Worm (Caenorhabditis elegans): ENCODE results near the gene thn-4.

Gene thn-4

DNA sequence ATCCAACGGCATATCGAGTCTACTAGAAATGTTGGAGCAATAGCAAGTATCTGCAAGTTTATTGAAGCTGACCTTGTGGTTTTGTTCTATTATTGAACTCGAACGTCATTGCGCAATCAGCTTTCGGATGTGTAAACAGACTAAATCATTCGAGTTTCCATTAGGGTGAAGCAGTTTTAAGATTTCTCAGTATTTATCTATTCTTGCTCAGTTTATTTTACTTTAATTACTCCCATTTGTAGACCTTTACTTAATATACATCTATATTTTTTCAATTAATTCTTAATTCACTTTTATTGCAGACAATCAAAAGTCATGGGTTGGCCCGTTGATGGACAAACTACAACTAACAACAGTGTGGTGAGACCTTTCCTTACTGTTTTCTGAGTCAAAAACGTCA, 9.4 kb upstream of the thn-4 start, which contains the start of gene F09C6.14:
Gene F09C6.14, plus strand, starts transcription at position 301 of the 400 bp plus-strand sequence.
- TF ChIP-seq scrt-1 (GFP tag; IDR thresholded peaks at IDR 0.05): no peak
- no peak for TF ChIP-seq B0310.2 (tag; optimal IDR thresholded peaks at IDR 0.05)
- TF ChIP-seq tbx-37 (GFP tag; conservative IDR thresholded peaks at IDR 0.05): no peak
- no peak for TF ChIP-seq ets-7 (tag; optimal IDR thresholded peaks at IDR 0.05)
- no peak for TF ChIP-seq tbx-11 (GFP tag; IDR thresholded peaks at IDR 0.05)
- TF ChIP-seq hmbx-1 (tag; optimal IDR thresholded peaks at IDR 0.05): no peak
- no peak for TF ChIP-seq flt-1 (GFP tag; IDR thresholded peaks at IDR 0.05)
- no peak for TF ChIP-seq ceh-36 (tag; optimal IDR thresholded peaks at IDR 0.05)
- no peak for TF ChIP-seq sea-1 (GFP tag; conservative IDR thresholded peaks at IDR 0.05)
- no peak for TF ChIP-seq hmg-4 (GFP tag; optimal IDR thresholded peaks at IDR 0.05)
- TF ChIP-seq tra-4 (tag; optimal IDR thresholded peaks at IDR 0.05): no peak
- TF ChIP-seq ama-1 (optimal IDR thresholded peaks at IDR 0.05): no peak
- TF ChIP-seq hnd-1 (tag; optimal IDR thresholded peaks at IDR 0.05): no peak
- no peak for TF ChIP-seq aly-1 (tag; optimal IDR thresholded peaks at IDR 0.05)
- TF ChIP-seq ceh-13 (GFP tag; optimal IDR thresholded peaks at IDR 0.05): no peak

ce11 chrV:16880054-16880453, 8.8 kb upstream of the thn-4 start, which contains the start of gene F09C6.3:
TSS of gene F09C6.3 (minus strand) at chrV:16880154.
- TF ChIP-seq scrt-1 (GFP tag; IDR thresholded peaks at IDR 0.05) (no peak), ets-7 (tag; optimal IDR thresholded peaks at IDR 0.05) (no peak), sea-1 (GFP tag; conservative IDR thresholded peaks at IDR 0.05) (no peak), tbx-37 (GFP tag; conservative IDR thresholded peaks at IDR 0.05) (no peak), ceh-36 (tag; optimal IDR thresholded peaks at IDR 0.05) (no peak), hnd-1 (tag; optimal IDR thresholded peaks at IDR 0.05) (no peak), tra-4 (tag; optimal IDR thresholded peaks at IDR 0.05) (no peak), B0310.2 (tag; optimal IDR thresholded peaks at IDR 0.05) (no peak), ceh-13 (GFP tag; optimal IDR thresholded peaks at IDR 0.05) (no peak), hmg-4 (GFP tag; optimal IDR thresholded peaks at IDR 0.05) (no peak), flt-1 (GFP tag; IDR thresholded peaks at IDR 0.05) (no peak), aly-1 (tag; optimal IDR thresholded peaks at IDR 0.05) (no peak), pes-1 (GFP tag; IDR thresholded peaks at IDR 0.05) (no peak), tbx-11 (GFP tag; IDR thresholded peaks at IDR 0.05) (no peak), F13C5.2 (tag; optimal IDR thresholded peaks at IDR 0.05) (no peak), hmbx-1 (tag; optimal IDR thresholded peaks at IDR 0.05) (no peak), ama-1 (optimal IDR thresholded peaks at IDR 0.05) (no peak)

- TF ChIP-seq tra-4 (tag; optimal IDR thresholded peaks at IDR 0.05) (no peak), tbx-37 (GFP tag; conservative IDR thresholded peaks at IDR 0.05) (no peak), F13C5.2 (tag; optimal IDR thresholded peaks at IDR 0.05) (no peak), hmbx-1 (tag; optimal IDR thresholded peaks at IDR 0.05) (no peak), flt-1 (GFP tag; IDR thresholded peaks at IDR 0.05) (no peak), aly-1 (tag; optimal IDR thresholded peaks at IDR 0.05) (no peak), B0310.2 (tag; optimal IDR thresholded peaks at IDR 0.05) (no peak), sea-1 (GFP tag; conservative IDR thresholded peaks at IDR 0.05) (no peak), scrt-1 (GFP tag; IDR thresholded peaks at IDR 0.05) (no peak), ama-1 (optimal IDR thresholded peaks at IDR 0.05) (no peak), tbx-11 (GFP tag; IDR thresholded peaks at IDR 0.05) (no peak), hmg-4 (GFP tag; optimal IDR thresholded peaks at IDR 0.05) (no peak), ceh-13 (GFP tag; optimal IDR thresholded peaks at IDR 0.05) (no peak), ceh-36 (tag; optimal IDR thresholded peaks at IDR 0.05) (no peak), hnd-1 (tag; optimal IDR thresholded peaks at IDR 0.05) (no peak)
These were observed 8.2 kb upstream of the thn-4 start for ce11 chrV:16879532-16879931.

- no peak for TF ChIP-seq hmg-4 (GFP tag; optimal IDR thresholded peaks at IDR 0.05)
These were observed 3.7 kb upstream of the thn-4 start, which contains the start of gene F49A5.10 for ce11 chrV:16874966-16875365. TSS of gene F49A5.10 (plus strand) at chrV:16875266.

DNA sequence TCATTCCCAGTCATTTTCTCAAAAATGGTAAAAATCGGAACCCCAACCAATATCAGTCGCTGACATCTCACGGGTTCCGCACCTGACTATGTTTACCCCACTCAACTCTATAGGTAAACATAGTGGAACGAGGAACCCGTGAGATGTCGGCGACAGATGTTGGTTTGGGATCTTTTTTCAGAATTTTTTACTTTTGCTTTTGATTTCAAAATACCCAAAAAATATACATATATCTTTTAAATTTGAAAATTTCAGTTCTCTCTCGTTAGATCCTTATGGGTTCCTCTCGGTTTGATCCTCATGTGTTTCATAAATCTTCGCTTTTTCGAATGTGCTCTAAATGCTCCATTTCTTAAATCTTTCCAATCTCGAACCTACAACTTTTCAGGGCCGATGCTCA, 2.4 kb upstream of the thn-4 start, which contains the start of gene srw-23:
Gene srw-23, plus strand, starts transcription at position 301 of the 400 bp plus-strand sequence.
- no peak for TF ChIP-seq ceh-13 (GFP tag; optimal IDR thresholded peaks at IDR 0.05)
- no peak for TF ChIP-seq ceh-36 (tag; optimal IDR thresholded peaks at IDR 0.05)
- TF ChIP-seq flt-1 (GFP tag; IDR thresholded peaks at IDR 0.05): no peak
- TF ChIP-seq tra-4 (tag; optimal IDR thresholded peaks at IDR 0.05): no peak
- TF ChIP-seq ets-7 (tag; optimal IDR thresholded peaks at IDR 0.05): no peak
- TF ChIP-seq ama-1 (optimal IDR thresholded peaks at IDR 0.05): no peak
- no peak for TF ChIP-seq B0310.2 (tag; optimal IDR thresholded peaks at IDR 0.05)
- TF ChIP-seq aly-1 (tag; optimal IDR thresholded peaks at IDR 0.05): no peak
- TF ChIP-seq hmbx-1 (tag; optimal IDR thresholded peaks at IDR 0.05): no peak
- no peak for TF ChIP-seq F13C5.2 (tag; optimal IDR thresholded peaks at IDR 0.05)
- TF ChIP-seq pes-1 (GFP tag; IDR thresholded peaks at IDR 0.05): no peak
- no peak for TF ChIP-seq hmg-4 (GFP tag; optimal IDR thresholded peaks at IDR 0.05)
- no peak for TF ChIP-seq tbx-11 (GFP tag; IDR thresholded peaks at IDR 0.05)
- TF ChIP-seq scrt-1 (GFP tag; IDR thresholded peaks at IDR 0.05): no peak

DNA sequence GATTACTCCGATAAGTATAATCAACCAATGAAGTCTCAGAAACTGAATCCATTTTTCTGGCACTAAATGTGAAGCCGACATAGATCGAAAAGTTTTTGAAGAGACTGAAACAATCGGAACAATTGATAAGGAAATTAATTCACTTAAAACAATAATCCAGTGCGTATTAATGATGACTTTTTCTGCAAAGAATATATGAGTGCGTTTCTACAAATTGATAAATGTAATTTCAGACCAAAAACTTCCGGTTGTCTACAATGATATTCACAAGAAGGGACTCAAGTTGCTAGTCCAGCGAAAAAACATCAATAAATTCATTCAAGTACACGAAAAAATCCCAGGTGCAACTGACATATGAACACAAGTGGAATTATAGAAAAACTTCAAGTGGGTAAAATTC, 1.5 kb downstream of the thn-4 start, which contains the start of gene clec-33:
Gene clec-33, minus strand, starts transcription at position 101 of the 400 bp plus-strand sequence.
- TF ChIP-seq B0310.2 (tag; optimal IDR thresholded peaks at IDR 0.05): no peak
- no peak for TF ChIP-seq tbx-37 (GFP tag; conservative IDR thresholded peaks at IDR 0.05)
- no peak for TF ChIP-seq F13C5.2 (tag; optimal IDR thresholded peaks at IDR 0.05)
- TF ChIP-seq ama-1 (optimal IDR thresholded peaks at IDR 0.05): no peak
- TF ChIP-seq flt-1 (GFP tag; IDR thresholded peaks at IDR 0.05): no peak
- no peak for TF ChIP-seq ceh-36 (tag; optimal IDR thresholded peaks at IDR 0.05)
- TF ChIP-seq sea-1 (GFP tag; conservative IDR thresholded peaks at IDR 0.05): no peak
- TF ChIP-seq scrt-1 (GFP tag; IDR thresholded peaks at IDR 0.05): no peak
- TF ChIP-seq tra-4 (tag; optimal IDR thresholded peaks at IDR 0.05): no peak
- no peak for TF ChIP-seq ets-7 (tag; optimal IDR thresholded peaks at IDR 0.05)
- no peak for TF ChIP-seq hmg-4 (GFP tag; optimal IDR thresholded peaks at IDR 0.05)
- TF ChIP-seq hnd-1 (tag; optimal IDR thresholded peaks at IDR 0.05): no peak
- TF ChIP-seq ceh-13 (GFP tag; optimal IDR thresholded peaks at IDR 0.05): no peak
- TF ChIP-seq tbx-11 (GFP tag; IDR thresholded peaks at IDR 0.05): no peak

- no peak for TF ChIP-seq tbx-37 (GFP tag; conservative IDR thresholded peaks at IDR 0.05)
- TF ChIP-seq ceh-13 (GFP tag; optimal IDR thresholded peaks at IDR 0.05): no peak
These were observed 5.9 kb downstream of the thn-4 start, which contains the start of gene clec-28 for ce11 chrV:16865404-16865803. TSS of gene clec-28 (plus strand) at chrV:16865704.
